Fruit fly (Drosophila melanogaster): Measurements from ENCODE around the gene CG11760.

The CG11760 gene

dm6 chr3R:8731597-8732263 is 12.7 kb downstream of the CG11760 start, which contains the start of the genes M1BP and CG8202 (continued):
- TF ChIP-seq Rx (GFP tag; IDR thresholded peaks at IDR 0.05) (0 out of 2 replicates have a peak, but pooled peaks have one; percentile 40), shn (GFP tag; optimal IDR thresholded peaks at IDR 0.05) (peak; percentile 33), CG8089 (GFP tag; optimal IDR thresholded peaks at IDR 0.05) (peak; percentile 28), HLH4C (GFP tag; IDR thresholded peaks at IDR 0.05; ENCODE audit: partially characterized antibody) (no peak), trem (tag; optimal IDR thresholded peaks at IDR 0.05) (peak; percentile 87), CG1647 (GFP tag; optimal IDR thresholded peaks at IDR 0.05) (no peak), Gug (GFP tag; IDR thresholded peaks at IDR 0.05) (peak; percentile 75), CG11723 (GFP tag; optimal IDR thresholded peaks at IDR 0.05) (peak; percentile 87), CG14050 (GFP tag; IDR thresholded peaks at IDR 0.05) (0 out of 3 replicates have a peak, but pooled peaks have one; percentile 50), hb (GFP tag; IDR thresholded peaks at IDR 0.05; ENCODE audit: partially characterized antibody) (no peak), ken (GFP tag; IDR thresholded peaks at IDR 0.05) (peak; percentile 78; the same call in 2 of the 3 replicates), CG9876 (GFP tag; optimal IDR thresholded peaks at IDR 0.05) (peak; percentile 44), CG6813 (GFP tag; optimal IDR thresholded peaks at IDR 0.05) (peak; percentile 81), CG10979 (tag; optimal IDR thresholded peaks at IDR 0.05) (peak; percentile 93), CG7987 (GFP tag; optimal IDR thresholded peaks at IDR 0.05) (no peak), pum (GFP tag; optimal IDR thresholded peaks at IDR 0.05) (peak; percentile 56), Chrac-16 (GFP tag; optimal IDR thresholded peaks at IDR 0.05) (peak; percentile 86), gce (GFP tag; IDR thresholded peaks at IDR 0.05) (no peak), gro (GFP tag; optimal IDR thresholded peaks at IDR 0.05) (peak; percentile 17), CG9437 (GFP tag; optimal IDR thresholded peaks at IDR 0.05) (peak; percentile 93), Elba2 (GFP tag; optimal IDR thresholded peaks at IDR 0.05) (peak; percentile 53), Dll (GFP tag; IDR thresholded peaks at IDR 0.05; ENCODE audit: partially characterized antibody) (no peak), CG4360 (GFP tag; IDR thresholded peaks at IDR 0.05) (peak; percentile 95), fd3F (GFP tag; optimal IDR thresholded peaks at IDR 0.05) (peak; percentile 83), inv (GFP tag; IDR thresholded peaks at IDR 0.05; ENCODE audit: partially characterized antibody) (no peak), CG4854 (GFP tag; optimal IDR thresholded peaks at IDR 0.05) (peak; percentile 25), Pdp1 (GFP tag; optimal IDR thresholded peaks at IDR 0.05) (peak; percentile 55 to 57), zen2 (GFP tag; IDR thresholded peaks at IDR 0.05; ENCODE audit: partially characterized antibody) (no peak), her (GFP tag; optimal IDR thresholded peaks at IDR 0.05) (no peak), CG13775 (GFP tag; optimal IDR thresholded peaks at IDR 0.05) (peak; percentile 95), tup (GFP tag; optimal IDR thresholded peaks at IDR 0.05) (peak; percentile 4), Eip74EF (GFP tag; optimal IDR thresholded peaks at IDR 0.05) (no peak), H2.0 (GFP tag; IDR thresholded peaks at IDR 0.05) (peak; percentile 52), CG34224 (GFP tag; IDR thresholded peaks at IDR 0.05; ENCODE audit: partially characterized antibody) (no peak), zf30C (GFP tag; optimal IDR thresholded peaks at IDR 0.05) (no peak), sna (GFP tag; IDR thresholded peaks at IDR 0.05; ENCODE audit: partially characterized antibody) (no peak), mld (GFP tag; IDR thresholded peaks at IDR 0.05; ENCODE audit: partially characterized antibody) (no peak), CG12299 (tag; optimal IDR thresholded peaks at IDR 0.05) (peak; percentile 78), peb (GFP tag; IDR thresholded peaks at IDR 0.05) (no peak), Optix (GFP tag; IDR thresholded peaks at IDR 0.05) (peak; percentile 65; the same call in 2 of the 3 replicates), NfI (GFP tag; optimal IDR thresholded peaks at IDR 0.05) (peak; percentile 92), sc (optimal IDR thresholded peaks at IDR 0.05) (no peak), sc (GFP tag; optimal IDR thresholded peaks at IDR 0.05) (peak; percentile 86), CG4424 (GFP tag; optimal IDR thresholded peaks at IDR 0.05) (peak; percentile 91), Drgx (GFP tag; IDR thresholded peaks at IDR 0.05) (peak; percentile 74), sens-2 (GFP tag; IDR thresholded peaks at IDR 0.05) (no peak), vvl (GFP tag; IDR thresholded peaks at IDR 0.05) (peak; percentile 83), Mes4 (GFP tag; optimal IDR thresholded peaks at IDR 0.05) (peak; percentile 47), CG12744 (GFP tag; optimal IDR thresholded peaks at IDR 0.05) (peak; percentile 31)
